Worm (Caenorhabditis elegans) whole organism, L1 larva: ENCODE data around the gene shc-3.

Source experiments
- C16A3.4 ChIP-seq: fragments of 150-350 bp; optimal IDR thresholded peaks from 2 replicates; lab custom pipeline; 2014; ENCODE audit warnings: missing biosample characterization, missing genetic modification characterization
- F16B12.6 ChIP-seq: fragments of 150-350 bp; optimal IDR thresholded peaks from 2 replicates; lab custom pipeline; 2014; ENCODE audit warnings: missing biosample characterization, missing genetic modification characterization
- Y116A8C.19 ChIP-seq: sonication (generic microtip); optimal IDR thresholded peaks from 2 replicates; lab custom pipeline; 2016; ENCODE audit warnings: missing compliant biosample characterization, missing genetic modification characterization, borderline replicate concordance
- aha-1 ChIP-seq: fragments of 150-350 bp; optimal IDR thresholded peaks from 2 replicates; lab custom pipeline; 2014; ENCODE audit warnings: missing biosample characterization, missing genetic modification characterization
- alr-1 ChIP-seq: fragments of 200-800 bp; sonication (Bioruptor generic); optimal IDR thresholded peaks from 2 replicates; lab custom pipeline; 2018; ENCODE audit warnings: borderline replicate concordance, mild to moderate bottlenecking, missing genetic modification characterization, missing compliant biosample characterization
- aly-2 ChIP-seq: fragments of 150-350 bp; optimal IDR thresholded peaks from 2 replicates; lab custom pipeline; 2014; ENCODE audit warnings: missing biosample characterization, missing genetic modification characterization
- ama-1 ChIP-seq: fragments of 150-350 bp; optimal IDR thresholded peaks from 2 replicates; lab custom pipeline; 2014
- blmp-1 ChIP-seq: fragments of 150-350 bp; optimal IDR thresholded peaks from 2 replicates; lab custom pipeline; 2014; ENCODE audit warnings: missing biosample characterization, missing genetic modification characterization
- ceh-8 ChIP-seq: fragments of 200-800 bp; sonication (Bioruptor generic); optimal IDR thresholded peaks from 2 replicates; lab custom pipeline; 2018; ENCODE audit warnings: mild to moderate bottlenecking, missing genetic modification characterization, moderate library complexity, missing compliant biosample characterization
- ceh-82 ChIP-seq, 3 experiments: fragments of 150-350 bp in 1 of 3; sonication (generic microtip) in 2 of 3; optimal IDR thresholded peaks; 2 replicates each; lab custom pipeline; 2014 to 2017; ENCODE audit warnings: missing biosample characterization in 3 of 3, missing genetic modification characterization in 3 of 3
- ceh-88 ChIP-seq: fragments of 200-800 bp; sonication (Bioruptor generic); IDR thresholded peaks from 2 replicates; pipeline ENCODE4 v1.3.6; 2022; ENCODE audit warnings: missing genetic modification characterization, missing compliant biosample characterization
- ceh-90 ChIP-seq: sonication (generic microtip); optimal IDR thresholded peaks from 2 replicates; lab custom pipeline; 2016; ENCODE audit warnings: missing genetic modification characterization, missing compliant biosample characterization
- ces-1 ChIP-seq: fragments of 150-350 bp; optimal IDR thresholded peaks from 2 replicates; lab custom pipeline; 2014; ENCODE audit warnings: missing biosample characterization, missing genetic modification reagents, missing genetic modification characterization
- dpl-1 ChIP-seq, 3 experiments: fragments of 150-350 bp in 2 of 3; sonication (generic microtip) in 1 of 3; optimal IDR thresholded peaks; 2 replicates each; lab custom pipeline; 2014 to 2017; ENCODE audit warnings: missing biosample characterization in 3 of 3, missing genetic modification characterization in 3 of 3, missing genetic modification reagents in 3 of 3
- efl-3 ChIP-seq: fragments of 200-800 bp; sonication (Bioruptor generic); optimal IDR thresholded peaks from 2 replicates; lab custom pipeline; 2018; ENCODE audit warnings: mild to moderate bottlenecking, missing genetic modification characterization, missing compliant biosample characterization
- egl-13 ChIP-seq: sonication (generic microtip); optimal IDR thresholded peaks from 2 replicates; lab custom pipeline; 2016; ENCODE audit warnings: missing genotype, missing genetic modification reagents, missing genetic modification characterization, missing compliant biosample characterization
- egl-27 ChIP-seq, 2 experiments: fragments of 150-350 bp in 1 of 2; sonication (generic microtip); optimal IDR thresholded peaks; 3 replicates each; lab custom pipeline; 2017 to 2018; ENCODE audit warnings: missing biosample characterization in 2 of 2, missing genetic modification characterization in 2 of 2, missing genetic modification reagents in 2 of 2
- elt-3 ChIP-seq, 6 experiments: fragments of 150-350 bp in 1 of 6; sonication (generic microtip); optimal IDR thresholded peaks; 2 replicates each; lab custom pipeline; 2017 to 2018; ENCODE audit warnings: missing biosample characterization in 6 of 6, missing genetic modification characterization in 6 of 6, inconsistent platforms in 1 of 6
- ets-5 ChIP-seq: fragments of 200-800 bp; sonication (Bioruptor generic); IDR thresholded peaks from 2 replicates; pipeline ENCODE4 v1.3.6; 2022; ENCODE audit warnings: missing genetic modification characterization, missing compliant biosample characterization
- hlh-4 ChIP-seq: sonication (generic microtip); optimal IDR thresholded peaks from 2 replicates; lab custom pipeline; 2016; ENCODE audit warnings: mild to moderate bottlenecking, missing genetic modification characterization, missing compliant biosample characterization
- hpl-2 ChIP-seq: fragments of 150-350 bp; optimal IDR thresholded peaks from 2 replicates; lab custom pipeline; 2014; ENCODE audit warnings: missing biosample characterization, missing genetic modification reagents, missing genetic modification characterization
- irx-1 ChIP-seq: sonication (generic microtip); optimal IDR thresholded peaks from 2 replicates; lab custom pipeline; 2016; ENCODE audit warnings: missing genetic modification characterization, missing compliant biosample characterization
- isw-1 ChIP-seq: fragments of 200-800 bp; sonication (Bioruptor generic); IDR thresholded peaks from 2 replicates; pipeline ENCODE4 v1.3.6; 2022; ENCODE audit warnings: missing genetic modification characterization, missing compliant biosample characterization
- lin-14 ChIP-seq: fragments of 200-800 bp; sonication (Bioruptor generic); optimal IDR thresholded peaks from 2 replicates; lab custom pipeline; 2018; ENCODE audit warnings: mild to moderate bottlenecking, missing genetic modification characterization, moderate library complexity, missing compliant biosample characterization
- lin-15B ChIP-seq: fragments of 150-350 bp; sonication (generic microtip); optimal IDR thresholded peaks from 3 replicates; lab custom pipeline; 2014; ENCODE audit warnings: missing biosample characterization, missing genetic modification characterization
- mdl-1 ChIP-seq, 2 experiments: fragments of 150-350 bp; optimal IDR thresholded peaks; 2 replicates each; lab custom pipeline; 2014 to 2017; ENCODE audit warnings: missing biosample characterization in 2 of 2, missing genetic modification characterization in 2 of 2, inconsistent platforms in 1 of 2
- mep-1 ChIP-seq: fragments of 150-350 bp; optimal IDR thresholded peaks from 2 replicates; lab custom pipeline; 2014; ENCODE audit warnings: missing biosample characterization, missing genetic modification characterization
- nhr-19 ChIP-seq: fragments of 200-800 bp; sonication (Bioruptor generic); conservative IDR thresholded peaks from 2 replicates; pipeline ENCODE4 v1.3.6; 2022; ENCODE audit warnings: missing genetic modification characterization, missing compliant biosample characterization
- nhr-20 ChIP-seq: sonication (generic microtip); optimal IDR thresholded peaks from 2 replicates; lab custom pipeline; 2016; ENCODE audit warnings: mild to moderate bottlenecking, missing genetic modification characterization, missing compliant biosample characterization
- nhr-237 ChIP-seq: fragments of 150-350 bp; optimal IDR thresholded peaks from 2 replicates; lab custom pipeline; 2014; ENCODE audit warnings: missing biosample characterization, missing genetic modification characterization
- nhr-28 ChIP-seq: fragments of 150-350 bp; optimal IDR thresholded peaks from 2 replicates; lab custom pipeline; 2014; ENCODE audit warnings: missing biosample characterization, missing genetic modification characterization
- nhr-76 ChIP-seq: sonication (generic microtip); optimal IDR thresholded peaks from 2 replicates; lab custom pipeline; 2017; ENCODE audit warnings: missing biosample characterization, missing genetic modification characterization
- nhr-84 ChIP-seq: sonication (generic microtip); optimal IDR thresholded peaks from 2 replicates; lab custom pipeline; 2017; ENCODE audit warnings: missing biosample characterization, missing genetic modification characterization
- pax-3 ChIP-seq: fragments of 200-800 bp; sonication (Bioruptor generic); optimal IDR thresholded peaks from 2 replicates; lab custom pipeline; 2018; ENCODE audit warnings: mild to moderate bottlenecking, missing genetic modification characterization, moderate library complexity, missing compliant biosample characterization
- rnt-1 ChIP-seq: sonication (generic microtip); optimal IDR thresholded peaks from 2 replicates; lab custom pipeline; 2016; ENCODE audit warnings: mild to moderate bottlenecking, missing genetic modification characterization, moderate library complexity, missing compliant biosample characterization
- skn-1 ChIP-seq: fragments of 150-350 bp; optimal IDR thresholded peaks from 2 replicates; lab custom pipeline; 2014; ENCODE audit warnings: missing biosample characterization, missing genetic modification characterization
- snpc-4 ChIP-seq: fragments of 150-350 bp; optimal IDR thresholded peaks from 2 replicates; lab custom pipeline; 2014; ENCODE audit warnings: missing biosample characterization, missing genetic modification characterization
- sptf-1 ChIP-seq: fragments of 150-350 bp; optimal IDR thresholded peaks from 2 replicates; lab custom pipeline; 2014; ENCODE audit warnings: missing biosample characterization, missing genetic modification characterization
- unc-30 ChIP-seq: sonication (generic microtip); optimal IDR thresholded peaks from 2 replicates; lab custom pipeline; 2017; ENCODE audit warnings: missing biosample characterization, missing genetic modification characterization
- unc-62 ChIP-seq: fragments of 150-350 bp; optimal IDR thresholded peaks from 2 replicates; lab custom pipeline; 2014; ENCODE audit warnings: missing biosample characterization, missing genetic modification reagents, missing genetic modification characterization
- unc-86 ChIP-seq: sonication (generic microtip); optimal IDR thresholded peaks from 2 replicates; lab custom pipeline; 2016; ENCODE audit warnings: missing genetic modification characterization, missing compliant biosample characterization
- unc-98 ChIP-seq: fragments of 200-800 bp; sonication (Bioruptor generic); IDR thresholded peaks from 2 replicates; pipeline ENCODE4 v1.3.6; 2022; ENCODE audit warnings: missing genetic modification characterization, missing compliant biosample characterization

shc-3 gene

ce11 chrX:13768562-13768961, 51.2 kb downstream of the shc-3 start (continued):
- TF ChIP-seq unc-98 (GFP tag; lab: Robert Waterston, UW) = no peak
- TF ChIP-seq ces-1 (GFP tag; lab: Kevin White, UChicago) = peak; percentile 8
- no peak for TF ChIP-seq unc-62
- no peak for TF ChIP-seq sptf-1 (tag; lab: Kevin White, UChicago)
- peak; percentile 93 for TF ChIP-seq lin-14 (GFP tag; lab: Kevin White, UChicago)
- TF ChIP-seq hlh-4 = no peak
- peak; percentile 52 for TF ChIP-seq unc-86 (tag; lab: Kevin White, UChicago)
- TF ChIP-seq ets-5 (GFP tag; lab: Robert Waterston, UW) = no peak
- no peak for TF ChIP-seq pax-3 (tag; lab: Kevin White, UChicago)
- TF ChIP-seq snpc-4 (tag; lab: Kevin White, UChicago) = no peak
- no peak for TF ChIP-seq skn-1
- no peak for TF ChIP-seq nhr-237
- no peak for TF ChIP-seq Y116A8C.19
- no peak for TF ChIP-seq nhr-84 (tag; lab: Kevin White, UChicago)
- peak; percentile 54 for TF ChIP-seq mep-1
- peak; percentile 18 for TF ChIP-seq rnt-1 (tag; lab: Kevin White, UChicago)
- TF ChIP-seq elt-3 (tag; optimal IDR thresholded peaks at IDR 0.05; lab: Kevin White, UChicago) = no peak
- TF ChIP-seq hpl-2 (GFP tag; lab: Kevin White, UChicago) = no peak
- TF ChIP-seq ceh-90 = no peak
- TF ChIP-seq ama-1 (lab: Kevin White, UChicago) = no peak
- TF ChIP-seq egl-13 (tag; lab: Kevin White, UChicago) = no peak
- no peak for TF ChIP-seq efl-3 (GFP tag; lab: Kevin White, UChicago)
- TF ChIP-seq nhr-76 (tag; lab: Kevin White, UChicago) = no peak
- no peak for TF ChIP-seq F16B12.6
- no peak for TF ChIP-seq aha-1 (tag; lab: Kevin White, UChicago)
- TF ChIP-seq ceh-8 (GFP tag; lab: Kevin White, UChicago) = peak; percentile 12
- no peak for TF ChIP-seq unc-30 (tag; lab: Kevin White, UChicago)
- TF ChIP-seq egl-27 (tag; optimal IDR thresholded peaks at IDR 0.05; lab: Kevin White, UChicago) = peak in 1 of 2 experiments; percentile 4
- TF ChIP-seq nhr-20 (tag; lab: Kevin White, UChicago) = peak; percentile 21
- TF ChIP-seq ceh-88 (GFP tag; lab: Robert Waterston, UW) = no peak
- peak in 1 of 3 experiments; percentile 32 for TF ChIP-seq ceh-82 (tag; optimal IDR thresholded peaks at IDR 0.05; lab: Kevin White, UChicago)
- TF ChIP-seq nhr-19 (GFP tag; lab: Robert Waterston, UW) = no peak
- TF ChIP-seq irx-1 (tag; lab: Kevin White, UChicago) = no peak
- peak; percentile 3 for TF ChIP-seq blmp-1 (tag; lab: Kevin White, UChicago)
- TF ChIP-seq isw-1 (GFP tag; lab: Robert Waterston, UW) = peak; percentile 19; the same call in 1 of the 2 replicates
- TF ChIP-seq aly-2 (tag; lab: Kevin White, UChicago) = no peak
- TF ChIP-seq mdl-1 (tag; optimal IDR thresholded peaks at IDR 0.05; lab: Kevin White, UChicago) = peak in 1 of 2 experiments; percentile 0
- TF ChIP-seq C16A3.4 (tag; lab: Kevin White, UChicago) = no peak
- TF ChIP-seq lin-15B (tag; lab: Kevin White, UChicago) = no peak
- TF ChIP-seq alr-1 (tag; lab: Kevin White, UChicago) = no peak
- TF ChIP-seq dpl-1 (GFP tag; optimal IDR thresholded peaks at IDR 0.05; lab: Kevin White, UChicago) = peak in 1 of 3 experiments; percentile 18
- TF ChIP-seq nhr-28 (tag; lab: Kevin White, UChicago) = no peak
- TF ChIP-seq, all 84 proteins: peak for 28
